Fruit fly (Drosophila melanogaster) whole organism, pupa: ENCODE data around the gene Blm.

Source experiments
- CG10348 ChIP-seq: fragments of 200-800 bp; sonication (Bioruptor generic); IDR thresholded peaks from 2 replicates; pipeline ENCODE4 v1.3.6; 2022; ENCODE audit warnings: missing biosample characterization, missing genetic modification characterization
- CG12605 ChIP-seq: fragments of 200-800 bp; sonication (Bioruptor generic); IDR thresholded peaks from 2 replicates; pipeline ENCODE4 v1.3.6; 2022; ENCODE audit warnings: missing biosample characterization, missing genetic modification characterization
- CG13204 ChIP-seq: fragments of 200-800 bp; sonication (Bioruptor generic); optimal IDR thresholded peaks from 2 replicates; lab custom pipeline; 2018; ENCODE audit warnings: missing biosample characterization, mild to moderate bottlenecking, missing genetic modification characterization, moderate library complexity
- CG14655 ChIP-seq: fragments of 200-800 bp; sonication (Bioruptor generic); optimal IDR thresholded peaks from 3 replicates; lab custom pipeline; 2017; ENCODE audit warnings: mild to moderate bottlenecking, missing biosample characterization, missing genetic modification reagents, missing genetic modification characterization
- CG15710 ChIP-seq: fragments of 200-800 bp; sonication (Bioruptor generic); optimal IDR thresholded peaks from 2 replicates; lab custom pipeline; 2018; ENCODE audit warnings: missing biosample characterization, mild to moderate bottlenecking, missing genetic modification characterization, moderate library complexity
- CG17806 ChIP-seq: fragments of 200-800 bp; sonication (Bioruptor generic); optimal IDR thresholded peaks from 2 replicates; lab custom pipeline; 2018; ENCODE audit warnings: missing biosample characterization, mild to moderate bottlenecking, missing genetic modification characterization, moderate library complexity
- CG32121 ChIP-seq: fragments of 200-800 bp; sonication (Bioruptor generic); IDR thresholded peaks from 2 replicates; pipeline ENCODE4 v1.3.6; 2022; ENCODE audit warnings: missing biosample characterization, missing genetic modification characterization
- CG34367 ChIP-seq: fragments of 200-800 bp; sonication (Bioruptor generic); optimal IDR thresholded peaks from 2 replicates; lab custom pipeline; 2018; ENCODE audit warnings: missing biosample characterization, mild to moderate bottlenecking, missing genetic modification characterization
- CG4496 ChIP-seq: fragments of 200-800 bp; sonication (Bioruptor generic); IDR thresholded peaks from 3 replicates; pipeline ENCODE4 v1.3.6; 2022; ENCODE audit warnings: missing biosample characterization, missing genetic modification characterization
- CG8159 ChIP-seq: fragments of 200-800 bp; sonication (Bioruptor generic); optimal IDR thresholded peaks from 3 replicates; lab custom pipeline; 2018; ENCODE audit warnings: missing biosample characterization, mild to moderate bottlenecking, missing genetic modification characterization, moderate library complexity
- CG8301 ChIP-seq: fragments of 200-800 bp; sonication (Bioruptor generic); optimal IDR thresholded peaks from 2 replicates; lab custom pipeline; 2018; ENCODE audit warnings: missing biosample characterization, mild to moderate bottlenecking, missing genetic modification characterization
- CG9948 ChIP-seq: fragments of 200-800 bp; sonication (Bioruptor generic); optimal IDR thresholded peaks from 2 replicates; lab custom pipeline; 2018; ENCODE audit warnings: missing biosample characterization, mild to moderate bottlenecking, missing genetic modification characterization, moderate library complexity
- D1 ChIP-seq: fragments of 200-800 bp; sonication (Bioruptor generic); optimal IDR thresholded peaks from 2 replicates; lab custom pipeline; 2018; ENCODE audit warnings: missing biosample characterization, mild to moderate bottlenecking, missing genetic modification characterization, moderate library complexity
- EcR ChIP-seq: fragments of 200-800 bp; sonication (Bioruptor generic); optimal IDR thresholded peaks from 3 replicates; lab custom pipeline; 2019; ENCODE audit warnings: missing biosample characterization, missing genetic modification characterization, mild to moderate bottlenecking, moderate library complexity, missing genetic modification reagents
- Ets98B ChIP-seq: fragments of 200-800 bp; sonication (Bioruptor generic); IDR thresholded peaks from 2 replicates; pipeline ENCODE4 v1.3.6; 2022; ENCODE audit warnings: missing biosample characterization, missing genetic modification characterization
- Pif1A ChIP-seq: fragments of 200-800 bp; sonication (Bioruptor generic); optimal IDR thresholded peaks from 3 replicates; lab custom pipeline; 2016; ENCODE audit warnings: missing biosample characterization, missing genetic modification characterization
- Pif1B ChIP-seq: fragments of 200-800 bp; sonication (Bioruptor generic); optimal IDR thresholded peaks from 3 replicates; lab custom pipeline; 2016; ENCODE audit warnings: missing biosample characterization, missing genetic modification characterization
- Snoo ChIP-seq: fragments of 200-800 bp; sonication (Bioruptor generic); optimal IDR thresholded peaks from 3 replicates; lab custom pipeline; 2017; ENCODE audit warnings: missing biosample characterization, mild to moderate bottlenecking, missing genetic modification characterization, inconsistent platforms
- fd96Ca ChIP-seq: fragments of 200-800 bp; sonication (Bioruptor generic); IDR thresholded peaks from 3 replicates; pipeline ENCODE4 v1.3.6; 2022; ENCODE audit warnings: missing biosample characterization, missing genetic modification characterization
- gl ChIP-seq: fragments of 200-800 bp; sonication (Bioruptor generic); optimal IDR thresholded peaks from 2 replicates; lab custom pipeline; 2018; ENCODE audit warnings: missing biosample characterization, mild to moderate bottlenecking, missing genetic modification characterization
- rn ChIP-seq: fragments of 200-800 bp; sonication (Bioruptor generic); IDR thresholded peaks from 2 replicates; pipeline ENCODE4 v1.3.6; 2022; ENCODE audit warnings: missing biosample characterization, missing genetic modification characterization

Blm gene

dm6 chr3R:11775207-11775606 lies 33.6 kb upstream of the Blm start:
- TF ChIP-seq Pif1B (GFP tag; lab: Kevin White, UChicago), result no peak
- no peak for TF ChIP-seq CG12605

- no peak for TF ChIP-seq Pif1A
- no peak for TF ChIP-seq CG13204 (GFP tag; lab: Kevin White, UChicago)
- TF ChIP-seq CG10348 (GFP tag; lab: Robert Waterston, UW), result no peak
- TF ChIP-seq CG4496 (GFP tag; lab: Robert Waterston, UW), result no peak
- TF ChIP-seq CG32121 (GFP tag; lab: Robert Waterston, UW), result peak; percentile 35; the same call in 1 of the 2 replicates
- TF ChIP-seq Pif1B (GFP tag; lab: Kevin White, UChicago), result no peak
- TF ChIP-seq D1, result peak; percentile 29
- peak; percentile 30 for TF ChIP-seq Snoo
- no peak for TF ChIP-seq CG12605
- TF ChIP-seq CG9948 (tag; lab: Kevin White, UChicago), result peak; percentile 69
- peak; percentile 84 for TF ChIP-seq CG8159
- no peak for TF ChIP-seq rn (GFP tag; lab: Robert Waterston, UW)
- peak; percentile 36 for TF ChIP-seq CG8301 (tag; lab: Kevin White, UChicago)
- TF ChIP-seq CG15710 (tag; lab: Kevin White, UChicago), result peak; percentile 74
- TF ChIP-seq CG17806 (tag; lab: Kevin White, UChicago), result peak; percentile 59
- peak; percentile 42 for TF ChIP-seq CG34367 (tag; lab: Kevin White, UChicago)
- no peak for TF ChIP-seq gl
- TF ChIP-seq EcR, result no peak
- TF ChIP-seq fd96Ca, result no peak
- peak; percentile 44 for TF ChIP-seq CG14655
- TF ChIP-seq Ets98B, result no peak
Measured at dm6 chr3R:11773999-11774397, 32.4 kb upstream of the Blm start.

- TF ChIP-seq fd96Ca (no peak), Snoo (no peak), Pif1A (peak; percentile 5), CG14655 (peak; percentile 44), EcR (peak; percentile 3), CG4496 (GFP tag; lab: Robert Waterston, UW) (no peak; the same call in 2 of the 3 replicates), CG17806 (tag; lab: Kevin White, UChicago) (no peak), CG8301 (tag; lab: Kevin White, UChicago) (peak; percentile 53), CG13204 (GFP tag; lab: Kevin White, UChicago) (peak; percentile 50), rn (GFP tag; lab: Robert Waterston, UW) (no peak), Ets98B (peak; percentile 40; the same call in 1 of the 2 replicates), CG32121 (GFP tag; lab: Robert Waterston, UW) (no peak), D1 (no peak), CG15710 (tag; lab: Kevin White, UChicago) (no peak)
Measured at dm6 chr3R:11773325-11773998, 31.9 kb upstream of the Blm start.

dm6 chr3R:11772181-11772827 lies 30.7 kb upstream of the Blm start:
- TF ChIP-seq rn (GFP tag; lab: Robert Waterston, UW) (no peak), CG10348 (GFP tag; lab: Robert Waterston, UW) (no peak), CG4496 (GFP tag; lab: Robert Waterston, UW) (no peak), Snoo (no peak), gl (no peak), Ets98B (no peak), Pif1A (no peak), D1 (no peak), CG15710 (tag; lab: Kevin White, UChicago) (no peak)

dm6 chr3R:11771492-11771891 lies 29.9 kb upstream of the Blm start:
- TF ChIP-seq Pif1B (GFP tag; lab: Kevin White, UChicago), result no peak
- TF ChIP-seq CG34367 (tag; lab: Kevin White, UChicago), result no peak
- no peak for TF ChIP-seq Pif1A
- no peak for TF ChIP-seq Ets98B
- TF ChIP-seq gl, result no peak
- no peak for TF ChIP-seq Snoo

- TF ChIP-seq CG10348 (GFP tag; lab: Robert Waterston, UW), result no peak
- TF ChIP-seq rn (GFP tag; lab: Robert Waterston, UW), result no peak
Measured at dm6 chr3R:11770733-11771132, 29.1 kb upstream of the Blm start.

- TF ChIP-seq CG32121 (GFP tag; lab: Robert Waterston, UW), result no peak
- TF ChIP-seq CG12605, result no peak
- peak; percentile 6 for TF ChIP-seq CG9948 (tag; lab: Kevin White, UChicago)
- no peak for TF ChIP-seq D1
- TF ChIP-seq CG4496 (GFP tag; lab: Robert Waterston, UW), result no peak
- TF ChIP-seq CG8301 (tag; lab: Kevin White, UChicago), result peak; percentile 24
- peak; percentile 6 for TF ChIP-seq CG34367 (tag; lab: Kevin White, UChicago)
- no peak for TF ChIP-seq Ets98B
- no peak for TF ChIP-seq CG17806 (tag; lab: Kevin White, UChicago)
- peak; percentile 6 for TF ChIP-seq CG15710 (tag; lab: Kevin White, UChicago)
- TF ChIP-seq gl, result peak; percentile 31
- no peak for TF ChIP-seq rn (GFP tag; lab: Robert Waterston, UW)
- peak; percentile 18 for TF ChIP-seq Pif1B (GFP tag; lab: Kevin White, UChicago)
- peak; percentile 17 for TF ChIP-seq CG8159
- peak; percentile 62 for TF ChIP-seq CG13204 (GFP tag; lab: Kevin White, UChicago)
- TF ChIP-seq fd96Ca, result no peak
- TF ChIP-seq CG10348 (GFP tag; lab: Robert Waterston, UW), result no peak
- TF ChIP-seq CG14655, result no peak
- no peak for TF ChIP-seq EcR
- TF ChIP-seq Snoo, result peak; percentile 57
- no peak for TF ChIP-seq Pif1A
Measured at dm6 chr3R:11764279-11764880, 22.8 kb upstream of the Blm start, which contains the start of gene Lk6. Gene Lk6, minus strand, starts transcription at chr3R:11764457.
